Fruit fly (Drosophila melanogaster): ENCODE measurements around the gene CG1750.

The CG1750 gene

dm6 chr3R:31247281-31247995 is 7.3 kb downstream of the CG1750 start (continued):
- peak; percentile 70 for TF ChIP-seq CG10654 (GFP tag; optimal IDR thresholded peaks at IDR 0.05)
- no peak for TF ChIP-seq CG9727 (GFP tag; optimal IDR thresholded peaks at IDR 0.05)
- TF ChIP-seq dm (GFP tag; optimal IDR thresholded peaks at IDR 0.05), result peak; percentile 14
- no peak for TF ChIP-seq Lim3 (GFP tag; IDR thresholded peaks at IDR 0.05)
- peak; percentile 63; the same call in 2 of the 3 replicates for TF ChIP-seq otp (GFP tag; IDR thresholded peaks at IDR 0.05)
- TF ChIP-seq org-1 (GFP tag; optimal IDR thresholded peaks at IDR 0.05), result peak; percentile 70
- TF ChIP-seq CG14441 (GFP tag; IDR thresholded peaks at IDR 0.05), result peak; percentile 86
- TF ChIP-seq CG6765 (GFP tag; optimal IDR thresholded peaks at IDR 0.05), result peak; percentile 23
- TF ChIP-seq CG31365 (tag; optimal IDR thresholded peaks at IDR 0.05), result peak; percentile 40
- no peak for TF ChIP-seq pita (GFP tag; optimal IDR thresholded peaks at IDR 0.05)
- peak; percentile 88 for TF ChIP-seq CG15269 (tag; optimal IDR thresholded peaks at IDR 0.05)
- peak; percentile 75 for TF ChIP-seq Ssrp (tag; optimal IDR thresholded peaks at IDR 0.05)
- TF ChIP-seq Neu2 (GFP tag; optimal IDR thresholded peaks at IDR 0.05; ENCODE audit: borderline replicate concordance), result no peak
- peak; percentile 52 for TF ChIP-seq CG9609 (GFP tag; optimal IDR thresholded peaks at IDR 0.05)
- TF ChIP-seq ab (GFP tag; optimal IDR thresholded peaks at IDR 0.05), result peak; percentile 1
- no peak for TF ChIP-seq vnd (GFP tag; IDR thresholded peaks at IDR 0.05; ENCODE audit: partially characterized antibody)
- TF ChIP-seq croc (GFP tag; conservative IDR thresholded peaks at IDR 0.05), result peak; percentile 65; the same call in 2 of the 3 replicates
- TF ChIP-seq CG31441 (GFP tag; IDR thresholded peaks at IDR 0.05), result peak; percentile 85
- TF ChIP-seq CG14710 (tag; optimal IDR thresholded peaks at IDR 0.05), result peak; percentile 74
- TF ChIP-seq cad (GFP tag; optimal IDR thresholded peaks at IDR 0.05), result no peak
- peak; percentile 40 for TF ChIP-seq CG10431 (GFP tag; optimal IDR thresholded peaks at IDR 0.05)
- TF ChIP-seq CG16815 (GFP tag; optimal IDR thresholded peaks at IDR 0.05), result no peak
- peak; percentile 69 for TF ChIP-seq CG17385 (GFP tag; optimal IDR thresholded peaks at IDR 0.05)
- no peak for TF ChIP-seq ftz-f1 (GFP tag; optimal IDR thresholded peaks at IDR 0.05)
- TF ChIP-seq crp (GFP tag; optimal IDR thresholded peaks at IDR 0.05), result no peak
- TF ChIP-seq ash1 (GFP tag; optimal IDR thresholded peaks at IDR 0.05), result no peak
- peak; percentile 83 for TF ChIP-seq CG7839 (tag; optimal IDR thresholded peaks at IDR 0.05)
- TF ChIP-seq CG12299 (tag; optimal IDR thresholded peaks at IDR 0.05), result peak; percentile 40
- TF ChIP-seq gcm (GFP tag; optimal IDR thresholded peaks at IDR 0.05), result peak; percentile 56
- peak; percentile 29 for TF ChIP-seq CG33213 (GFP tag; optimal IDR thresholded peaks at IDR 0.05)
- peak; percentile 85 for TF ChIP-seq sisA (GFP tag; IDR thresholded peaks at IDR 0.05)
- TF ChIP-seq jigr1 (GFP tag; IDR thresholded peaks at IDR 0.05), result peak; percentile 36; the same call in 1 of the 3 replicates
- TF ChIP-seq eyg (GFP tag; optimal IDR thresholded peaks at IDR 0.05), result peak; percentile 29
- peak; percentile 5 for TF ChIP-seq disco-r (GFP tag; optimal IDR thresholded peaks at IDR 0.05)
- TF ChIP-seq CG18764 (GFP tag; optimal IDR thresholded peaks at IDR 0.05), result peak; percentile 59
- TF ChIP-seq Lpt (GFP tag; optimal IDR thresholded peaks at IDR 0.05), result no peak
- no peak for TF ChIP-seq C15 (GFP tag; IDR thresholded peaks at IDR 0.05)
- peak; percentile 60 for TF ChIP-seq run (tag; optimal IDR thresholded peaks at IDR 0.05)
- peak; percentile 70 for TF ChIP-seq pnt (GFP tag; optimal IDR thresholded peaks at IDR 0.05)
- no peak for TF ChIP-seq cas (GFP tag; IDR thresholded peaks at IDR 0.05)
- TF ChIP-seq CG32772 (GFP tag; IDR thresholded peaks at IDR 0.05), result peak; percentile 75
- peak; percentile 8 for TF ChIP-seq Hmr (GFP tag; optimal IDR thresholded peaks at IDR 0.05)
- TF ChIP-seq CG10462 (GFP tag; optimal IDR thresholded peaks at IDR 0.05), result peak; percentile 32
- peak; percentile 18 for TF ChIP-seq Jarid2 (GFP tag; optimal IDR thresholded peaks at IDR 0.05)
- no peak for TF ChIP-seq Stat92E (GFP tag; optimal IDR thresholded peaks at IDR 0.05)
- 0 out of 2 replicates have a peak, but pooled peaks have one; percentile 37 for TF ChIP-seq gsb (GFP tag; IDR thresholded peaks at IDR 0.05)
- peak; percentile 30 for TF ChIP-seq CTCF (GFP tag; optimal IDR thresholded peaks at IDR 0.05)
- peak; percentile 69 for TF ChIP-seq seq (GFP tag; IDR thresholded peaks at IDR 0.05)
- peak; percentile 76 for TF ChIP-seq CG15601 (tag; optimal IDR thresholded peaks at IDR 0.05)
- no peak for TF ChIP-seq CG8478 (optimal IDR thresholded peaks at IDR 0.05)

Data from whole organism, embryonic.